Fruit fly (Drosophila melanogaster) whole organism, larva: ENCODE data around the gene CG32428.
"Not testable (repeated sequence)": the region's sequence is repeated elsewhere in the genome, so short reads cannot be mapped to it uniquely, and the experiment has no call there.

Experiments
- noc ChIP-seq: fragments of 200-800 bp; sonication (Bioruptor generic); optimal IDR thresholded peaks from 3 replicates; lab custom pipeline; 2019; ENCODE audit warnings: missing biosample characterization, mild to moderate bottlenecking, missing genetic modification characterization, moderate library complexity

CG32428 gene

DNA sequence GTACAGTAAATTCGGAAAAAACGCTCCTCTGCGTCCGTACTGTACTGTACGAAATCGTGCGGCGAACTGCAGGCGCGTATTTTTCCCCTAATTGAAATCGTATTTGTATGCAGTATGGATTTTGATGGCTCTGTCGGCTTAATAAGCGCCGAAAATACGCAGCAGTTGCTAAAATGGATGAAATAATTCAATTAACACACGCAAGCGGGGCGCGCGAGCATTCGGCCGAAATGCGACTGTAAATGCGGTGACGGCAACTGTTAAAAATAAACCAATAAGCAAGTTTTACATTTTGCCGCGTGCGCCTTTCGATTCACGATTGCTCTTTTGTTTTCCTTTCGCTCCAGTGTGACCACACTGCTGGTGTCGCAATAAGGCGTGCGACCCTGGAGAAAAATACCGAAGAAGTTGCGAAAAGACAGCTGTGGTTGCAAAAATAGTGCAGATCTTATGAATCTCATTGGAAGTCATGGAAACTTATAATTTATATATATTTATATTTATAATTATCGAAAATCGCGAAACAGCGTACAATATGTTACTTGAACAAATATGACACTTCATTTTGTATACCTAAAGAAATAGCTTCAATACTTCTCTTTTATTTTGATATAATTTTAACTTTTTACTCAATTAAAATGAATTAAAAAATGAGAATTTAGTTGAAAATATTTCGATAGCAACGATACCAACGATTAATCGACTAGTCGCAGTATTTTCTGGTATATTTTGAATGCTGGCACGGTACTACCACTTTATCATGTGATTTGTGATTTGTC, at the start of gene CG32428, which contains the start of gene CG5969:
Gene CG32428 (minus strand): TSS at position 703 of the 779 bp plus-strand sequence.
Gene CG5969 (plus strand): TSS at position 763 of the 779 bp plus-strand sequence.
- peak; percentile 61 for TF ChIP-seq noc (tag; lab: Kevin White, UChicago)

DNA sequence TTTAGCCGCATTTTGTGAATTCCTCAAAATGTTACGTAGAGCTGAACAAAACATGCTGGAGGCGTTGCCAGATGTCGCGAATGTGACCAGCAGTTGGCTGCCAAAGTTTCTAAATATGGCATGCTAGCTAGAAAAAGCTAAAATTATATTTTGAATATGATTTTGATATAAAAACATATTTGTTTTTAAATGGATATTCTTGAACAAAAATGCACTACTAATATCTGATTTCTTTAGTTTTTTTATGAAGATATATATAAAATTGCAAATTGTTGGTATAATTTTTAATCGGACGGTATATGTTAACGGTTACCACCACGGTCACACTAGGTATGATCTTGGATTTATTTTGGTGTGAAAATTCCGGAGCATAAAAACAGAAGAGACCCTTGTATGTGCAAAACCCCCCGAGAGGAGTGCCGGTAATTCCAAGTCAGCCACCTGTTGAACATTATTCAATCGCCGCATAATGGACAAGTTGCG, 47.2 kb upstream of the CG32428 start, which contains the start of the genes mTerf3 and CG5104:
Gene mTerf3 (minus strand): TSS at position 86 of the 483 bp plus-strand sequence.
Gene CG5104 (plus strand): TSS at position 323 of the 483 bp plus-strand sequence.
- peak; percentile 21 for TF ChIP-seq noc (tag; lab: Kevin White, UChicago)

DNA sequence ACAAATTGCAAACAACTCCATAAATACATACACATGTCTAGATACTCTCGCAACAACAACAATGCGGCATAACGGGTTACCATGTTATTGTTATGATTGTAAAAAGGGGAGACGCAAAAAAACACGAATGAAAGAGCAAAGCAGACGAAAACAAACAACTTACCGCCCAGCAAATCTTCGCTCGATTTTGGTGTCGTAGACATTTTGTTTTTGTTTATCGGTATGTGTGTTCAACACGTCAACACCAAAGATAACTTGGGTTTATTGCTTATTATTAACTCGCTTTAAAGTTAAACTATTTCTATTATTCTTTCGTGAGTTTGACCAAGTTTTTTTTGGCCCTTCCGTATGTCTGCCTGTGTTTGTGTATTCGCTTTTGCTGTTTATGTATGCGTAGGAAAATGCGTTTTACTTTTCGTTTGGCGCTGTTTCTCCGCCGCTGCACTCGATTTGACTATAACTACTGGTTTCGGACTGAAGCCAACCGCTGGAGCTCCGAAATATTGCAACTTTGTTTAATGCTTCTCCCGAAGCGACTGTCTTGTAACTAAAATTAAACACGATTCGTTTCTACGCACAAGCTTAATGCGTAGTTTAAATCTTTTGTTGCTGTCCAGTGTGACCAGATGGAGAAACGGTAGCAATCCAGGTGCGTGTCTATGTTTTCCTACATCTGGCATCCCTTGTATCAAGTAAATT, 45.4 kb upstream of the CG32428 start, which contains the start of gene BNIP3:
Gene BNIP3 (minus strand): TSS at position 589 of the 699 bp plus-strand sequence.
- TF ChIP-seq noc (tag; lab: Kevin White, UChicago): peak; percentile 20

DNA sequence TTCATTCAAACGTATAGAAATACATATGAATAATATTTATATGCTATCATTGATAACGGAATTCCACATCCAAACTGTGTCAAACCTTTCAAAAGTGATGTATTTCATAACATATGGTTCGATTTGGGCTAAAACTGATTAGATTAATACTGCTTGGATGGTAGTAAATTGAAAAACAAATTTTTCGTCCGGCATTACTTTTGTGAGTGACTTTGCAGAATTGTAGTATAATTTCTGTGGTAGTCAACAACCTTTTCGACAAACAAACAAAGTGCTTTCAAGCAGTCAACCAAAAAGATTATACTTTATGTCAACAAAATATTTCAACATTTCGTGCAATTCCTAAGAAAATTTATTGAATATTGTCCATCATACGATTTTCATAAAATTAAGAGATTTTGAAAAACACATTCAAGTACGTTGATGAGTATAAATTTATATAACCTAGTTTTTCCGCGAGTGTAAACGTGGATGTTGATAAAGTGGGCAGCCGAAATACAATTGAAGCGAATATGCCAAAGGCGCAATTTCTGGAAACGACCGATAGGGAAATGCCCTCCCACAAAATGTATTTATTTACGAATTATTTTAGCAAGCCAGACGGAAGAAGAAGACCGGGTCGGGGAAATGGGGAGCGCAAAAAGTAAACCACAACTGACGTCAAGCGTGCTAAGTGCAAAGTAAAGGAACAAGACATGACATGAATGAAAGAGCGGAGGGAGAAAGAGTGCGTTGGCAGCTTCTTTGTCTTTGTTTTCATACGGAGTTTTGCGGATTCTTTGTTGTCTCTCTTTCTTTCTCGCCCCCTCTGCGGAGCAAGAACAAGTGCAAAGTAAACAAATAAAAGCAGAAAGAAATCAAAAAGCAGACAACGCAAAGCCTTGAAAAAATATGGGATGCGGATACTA, 44.6 kb upstream of the CG32428 start:
- TF ChIP-seq noc (tag; lab: Kevin White, UChicago): no peak

DNA sequence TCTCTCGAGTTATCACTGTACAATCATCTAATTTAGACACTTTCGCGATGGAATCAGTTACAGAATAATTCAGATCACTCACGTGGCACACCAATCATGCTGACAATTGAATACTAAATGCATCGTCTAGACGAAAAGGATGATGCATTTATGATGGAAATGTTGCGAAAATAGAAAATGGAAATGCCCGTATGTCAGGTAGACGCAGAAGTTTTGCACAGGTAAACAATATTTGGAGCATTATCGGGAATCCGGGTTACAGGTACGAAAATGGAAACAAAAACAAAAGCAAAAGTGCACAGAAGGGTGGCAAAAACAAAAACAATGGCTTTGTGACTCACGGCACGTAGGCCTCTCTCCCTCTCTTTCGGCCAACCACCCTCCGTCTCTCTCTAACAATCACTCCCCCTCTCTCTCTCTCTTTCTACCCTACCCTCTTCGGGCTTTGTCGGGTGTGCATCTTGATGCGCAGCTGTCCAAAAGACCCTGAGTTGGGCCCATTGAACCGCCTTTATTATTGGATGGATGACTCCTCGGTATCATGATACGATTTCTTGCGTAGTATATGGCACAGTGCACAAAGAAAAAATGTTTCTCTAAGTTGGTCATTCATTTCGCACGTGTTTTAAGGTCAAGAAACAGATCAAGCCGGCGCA, 43.8 kb upstream of the CG32428 start:
- no peak for TF ChIP-seq noc (tag; lab: Kevin White, UChicago)

DNA sequence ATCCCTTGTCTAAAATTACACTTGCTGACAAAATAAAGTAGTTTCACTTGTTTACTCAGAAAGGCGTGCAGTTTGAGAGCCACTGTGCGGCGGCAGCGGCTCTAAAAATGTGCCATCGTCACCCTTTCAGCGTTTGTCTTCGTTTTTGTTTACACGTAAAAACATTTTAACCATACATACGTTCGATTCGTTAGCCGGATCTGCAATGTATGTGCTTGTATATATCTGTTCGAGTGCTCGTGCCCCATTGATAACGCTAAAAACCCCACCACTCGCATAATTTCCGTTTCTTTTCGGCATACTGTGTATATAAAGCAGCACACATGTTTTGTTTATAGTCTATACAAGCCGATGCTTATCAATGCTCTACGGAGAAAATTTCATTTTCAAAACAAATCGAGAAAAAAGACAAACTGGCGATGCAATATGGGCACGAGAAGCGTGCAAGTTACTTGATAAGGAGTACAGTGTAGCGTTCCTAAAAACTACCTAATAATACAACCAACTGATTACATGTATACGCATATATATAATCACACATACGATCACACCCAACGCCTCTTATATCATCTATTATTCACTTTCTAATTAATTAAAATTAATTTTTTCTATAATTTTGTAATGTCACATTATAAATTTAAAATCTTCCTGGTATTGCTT, 43.1 kb upstream of the CG32428 start:
- TF ChIP-seq noc (tag; lab: Kevin White, UChicago): peak; percentile 68

DNA sequence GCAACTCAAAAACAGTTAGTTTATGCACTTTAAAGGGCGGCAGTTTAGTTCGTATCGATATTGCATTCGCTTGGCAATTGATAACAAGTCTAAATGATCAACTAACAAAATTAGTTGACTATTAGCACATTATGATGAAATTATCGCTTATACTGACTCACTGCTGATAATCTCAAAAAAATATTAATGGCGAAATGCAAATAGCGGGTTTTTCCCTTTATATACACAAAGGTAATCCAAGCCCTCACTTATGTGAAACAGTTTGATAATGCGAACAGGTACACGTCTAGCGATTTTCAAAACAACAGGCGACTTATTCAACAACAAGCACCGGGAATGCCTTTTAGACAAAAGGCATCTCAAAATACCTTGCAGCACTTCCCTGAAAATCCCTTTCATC, 40.6 kb upstream of the CG32428 start:
- no peak for TF ChIP-seq noc (tag; lab: Kevin White, UChicago)

DNA sequence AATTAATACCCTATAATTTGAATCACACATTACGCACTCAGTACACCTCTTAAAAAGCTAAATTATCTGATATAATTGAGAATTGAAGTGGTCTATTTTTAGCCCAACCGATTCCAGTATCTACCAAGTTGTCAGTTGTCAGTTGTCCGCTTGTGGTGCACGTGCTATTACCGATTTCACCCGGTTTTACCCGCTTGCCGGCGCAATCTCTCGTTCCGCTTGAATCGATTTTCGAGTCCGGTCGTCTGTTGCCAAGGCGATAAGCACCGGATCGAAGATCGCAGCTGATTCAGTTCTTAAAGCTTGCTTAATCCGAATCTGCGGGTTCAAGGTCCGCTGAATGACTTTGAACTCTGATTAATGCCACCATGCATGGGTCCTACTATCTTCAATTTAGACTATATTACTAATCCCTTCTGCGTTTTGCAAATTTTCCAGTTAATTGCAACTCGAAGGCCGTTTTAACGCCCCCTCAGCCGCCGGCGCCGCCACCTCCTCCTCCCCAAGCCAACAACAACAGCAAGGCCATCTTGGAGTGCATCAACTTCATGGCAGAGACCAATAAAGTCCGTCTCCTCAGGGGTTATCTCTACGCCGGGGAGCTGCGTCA, 38.1 kb upstream of the CG32428 start:
- TF ChIP-seq noc (tag; lab: Kevin White, UChicago): peak; percentile 17

DNA sequence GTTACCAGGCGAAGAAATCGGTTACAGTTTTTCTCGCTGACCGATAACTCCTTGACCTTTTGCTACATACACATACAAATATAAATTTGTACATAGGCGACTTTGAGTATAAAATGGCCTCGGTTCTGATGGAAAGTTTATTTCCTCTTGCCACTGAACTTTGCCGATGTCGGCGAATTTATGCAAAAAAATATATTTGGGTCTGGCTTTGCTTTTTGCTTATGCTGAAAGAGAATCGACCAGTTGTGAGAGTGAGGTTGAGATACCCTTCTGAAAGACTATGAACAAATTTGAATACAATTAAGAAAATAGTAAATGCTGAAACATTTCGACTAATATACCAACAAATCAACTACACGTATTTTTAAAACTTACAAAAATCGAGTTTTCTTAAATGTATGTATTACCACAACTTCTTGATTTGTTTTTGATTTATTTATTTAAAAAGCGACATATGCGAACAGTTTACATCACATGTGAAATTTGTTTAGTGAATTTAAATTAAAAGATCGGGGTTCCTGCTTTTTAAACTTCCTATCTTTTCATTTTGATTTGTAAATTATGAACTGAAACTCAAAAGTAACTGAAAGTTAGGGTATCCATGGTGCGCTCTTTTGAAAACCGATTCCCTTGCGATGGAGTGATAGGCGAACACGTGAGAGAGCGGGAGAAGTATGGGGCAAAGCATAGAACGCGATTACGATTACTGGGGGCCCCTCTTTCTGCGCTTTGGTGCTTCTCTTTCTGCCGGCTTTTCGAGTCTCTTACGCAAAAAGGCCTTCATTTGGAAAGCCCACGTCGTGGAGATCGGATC, 35.8 kb upstream of the CG32428 start:
- peak; percentile 94 for TF ChIP-seq noc (tag; lab: Kevin White, UChicago)

DNA sequence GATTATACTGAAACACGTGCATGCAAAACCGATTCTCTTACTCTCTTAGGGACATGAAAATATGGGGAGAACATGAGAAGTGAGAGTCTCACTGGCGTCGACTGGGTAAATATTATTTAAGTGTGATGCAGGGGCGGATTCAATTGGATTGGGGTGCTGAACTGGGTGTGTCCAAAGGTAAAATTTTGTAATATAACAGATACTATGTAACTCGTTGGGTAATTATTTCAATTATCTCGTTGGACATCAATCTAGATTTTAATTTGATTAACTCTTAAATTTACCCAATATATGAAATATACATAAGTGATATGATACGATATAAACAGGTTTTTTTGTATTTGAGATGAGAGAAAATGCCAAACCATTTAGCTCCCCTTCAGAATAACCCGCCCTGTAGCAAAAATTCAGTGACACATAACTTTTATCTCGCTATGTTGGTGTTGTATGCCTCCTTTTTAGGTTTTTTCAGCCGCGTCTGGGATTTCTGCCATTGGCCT, 34.7 kb upstream of the CG32428 start:
- peak; percentile 99 for TF ChIP-seq noc (tag; lab: Kevin White, UChicago)

DNA sequence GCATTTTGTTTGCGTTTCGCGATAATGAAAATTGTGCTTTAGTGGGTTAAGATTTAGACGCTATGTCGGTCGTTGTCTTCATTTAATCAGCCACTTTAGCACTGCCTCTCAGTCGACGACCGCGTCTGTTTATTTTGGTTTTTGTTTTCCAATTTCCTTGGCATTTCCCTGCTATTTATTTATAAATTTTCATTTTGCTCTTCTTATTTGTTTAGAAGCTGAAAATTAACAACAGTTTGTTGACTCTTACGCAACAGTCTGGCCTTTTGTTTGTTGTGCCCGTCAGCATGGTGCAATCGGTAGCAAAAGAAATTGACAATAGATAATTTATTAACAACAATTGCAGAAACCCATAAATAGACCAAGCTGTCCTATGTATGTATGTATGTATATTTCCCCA, 34.0 kb upstream of the CG32428 start:
- no peak for TF ChIP-seq noc (tag; lab: Kevin White, UChicago)

DNA sequence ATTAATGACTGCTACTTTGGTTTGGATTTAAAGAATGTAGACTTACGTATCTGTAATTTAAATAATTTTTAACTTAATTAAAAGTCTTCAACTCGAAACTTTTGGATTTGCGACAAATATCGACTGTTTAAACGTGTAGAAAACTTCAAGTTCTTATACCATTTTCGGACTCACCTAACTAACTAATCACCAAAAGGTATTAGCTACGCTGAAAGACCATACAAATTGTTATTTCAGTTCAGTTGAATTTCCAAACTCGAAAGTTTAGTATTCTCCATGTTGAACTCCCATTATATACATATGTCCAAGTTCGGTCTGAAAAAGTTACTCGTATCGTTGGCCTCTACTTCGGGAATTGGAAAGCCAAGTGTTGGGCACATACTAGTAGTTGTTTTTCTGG, 32.2 kb upstream of the CG32428 start, which contains the start of gene CG5078:
Gene CG5078 (plus strand): TSS at position 301 of the 400 bp plus-strand sequence.
- no peak for TF ChIP-seq noc (tag; lab: Kevin White, UChicago)

DNA sequence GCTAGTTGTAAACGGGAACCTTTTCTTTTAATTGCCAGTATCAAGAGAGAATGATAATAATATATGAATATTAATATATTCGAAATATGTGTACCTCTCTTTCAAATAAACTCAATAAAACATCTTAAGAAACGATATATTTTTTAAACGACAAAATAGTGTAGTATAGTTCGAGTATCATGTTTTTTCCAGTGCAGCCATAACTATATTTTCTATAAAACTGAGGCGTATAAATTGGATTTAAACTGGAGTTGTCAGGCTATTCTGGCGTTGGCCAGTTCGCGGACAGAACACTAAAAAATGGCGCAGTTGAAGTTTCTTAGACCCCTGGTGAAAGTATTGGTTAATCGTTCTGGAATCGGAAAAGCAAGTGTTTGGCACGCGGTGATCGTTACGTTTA, 30.4 kb upstream of the CG32428 start, which contains the start of gene CG17637:
Gene CG17637 (plus strand): TSS at position 301 of the 400 bp plus-strand sequence.
- TF ChIP-seq noc (tag; lab: Kevin White, UChicago): not testable (repeated sequence)
